Fruit fly (Drosophila melanogaster): ENCODE data around the gene Wdr81.
A peak's percentile ranks its signal among the peaks of the same experiment; 100 is the strongest.

The Wdr81 gene

dm6 chr2L:12007331-12007791 lies 13.4 kb downstream of the Wdr81 start (continued):
- TF ChIP-seq crol (GFP tag; IDR thresholded peaks at IDR 0.05) (no peak), CG10267 (tag; optimal IDR thresholded peaks at IDR 0.05) (no peak), CG16779 (GFP tag; IDR thresholded peaks at IDR 0.05) (no peak), CG10654 (GFP tag; optimal IDR thresholded peaks at IDR 0.05) (no peak), Xrp1 (GFP tag; IDR thresholded peaks at IDR 0.05) (no peak), ap (GFP tag; IDR thresholded peaks at IDR 0.05) (no peak), danr (GFP tag; IDR thresholded peaks at IDR 0.05) (no peak), chif (GFP tag; optimal IDR thresholded peaks at IDR 0.05) (no peak), CG2889 (GFP tag; IDR thresholded peaks at IDR 0.05) (no peak), Fer3 (tag; optimal IDR thresholded peaks at IDR 0.05) (peak; percentile 24), CG12769 (tag; optimal IDR thresholded peaks at IDR 0.05) (peak; percentile 99), sens (GFP tag) (peak; percentile 93), Nf-YB (GFP tag; optimal IDR thresholded peaks at IDR 0.05) (peak; percentile 94), unpg (GFP tag; optimal IDR thresholded peaks at IDR 0.05) (peak; percentile 24), CG2129 (GFP tag; IDR thresholded peaks at IDR 0.05; ENCODE audit: partially characterized antibody) (no peak), btn (GFP tag; optimal IDR thresholded peaks at IDR 0.05) (peak; percentile 62), CG15269 (tag; optimal IDR thresholded peaks at IDR 0.05) (peak; percentile 84), zen (tag; optimal IDR thresholded peaks at IDR 0.05) (peak; percentile 88), Hr78 (GFP tag; optimal IDR thresholded peaks at IDR 0.05) (peak in 1 of 2 experiments; percentile 94), ara (GFP tag; IDR thresholded peaks at IDR 0.05) (no peak), sim (GFP tag; IDR thresholded peaks at IDR 0.05) (no peak), luna (GFP tag; optimal IDR thresholded peaks at IDR 0.05) (no peak), CG9437 (GFP tag; optimal IDR thresholded peaks at IDR 0.05) (no peak), gce (GFP tag; IDR thresholded peaks at IDR 0.05) (no peak), CG32767 (GFP tag; IDR thresholded peaks at IDR 0.05) (no peak), CG6175 (GFP tag; IDR thresholded peaks at IDR 0.05) (no peak), Elba2 (GFP tag; optimal IDR thresholded peaks at IDR 0.05) (no peak), dmrt99B (tag; optimal IDR thresholded peaks at IDR 0.05) (peak; percentile 72), CG12236 (GFP tag; optimal IDR thresholded peaks at IDR 0.05) (peak; percentile 16), ash1 (GFP tag; optimal IDR thresholded peaks at IDR 0.05) (no peak), emc (GFP tag; optimal IDR thresholded peaks at IDR 0.05) (no peak), CG8290 (GFP tag; optimal IDR thresholded peaks at IDR 0.05) (peak; percentile 53), CG8290 (tag; optimal IDR thresholded peaks at IDR 0.05) (peak; percentile 90 to 93), CG14860 (GFP tag; IDR thresholded peaks at IDR 0.05; ENCODE audit: partially characterized antibody) (no peak), ab (GFP tag; optimal IDR thresholded peaks at IDR 0.05) (no peak), caup (GFP tag; optimal IDR thresholded peaks at IDR 0.05; ENCODE audit: severe bottlenecking) (peak; percentile 45), tll (GFP tag; optimal IDR thresholded peaks at IDR 0.05) (peak in 1 of 2 experiments; percentile 92), Camta (GFP tag; optimal IDR thresholded peaks at IDR 0.05) (peak; percentile 16), HmgZ (tag; optimal IDR thresholded peaks at IDR 0.05) (peak; percentile 93), lmd (GFP tag; IDR thresholded peaks at IDR 0.05) (no peak), CG6791 (GFP tag; IDR thresholded peaks at IDR 0.05; ENCODE audit: partially characterized antibody) (no peak), her (GFP tag; optimal IDR thresholded peaks at IDR 0.05) (peak; percentile 77), CG10565 (GFP tag; optimal IDR thresholded peaks at IDR 0.05) (no peak), CG11696 (GFP tag; IDR thresholded peaks at IDR 0.05) (no peak), pita (GFP tag; optimal IDR thresholded peaks at IDR 0.05) (no peak), CG34422 (GFP tag; IDR thresholded peaks at IDR 0.05) (no peak), sd (tag; optimal IDR thresholded peaks at IDR 0.05) (peak; percentile 100), CG4730 (GFP tag; IDR thresholded peaks at IDR 0.05) (no peak), br (optimal IDR thresholded peaks at IDR 0.05) (no peak), Drgx (GFP tag; IDR thresholded peaks at IDR 0.05) (no peak), sqz (GFP tag; optimal IDR thresholded peaks at IDR 0.05) (peak; percentile 96), CG7928 (GFP tag; optimal IDR thresholded peaks at IDR 0.05) (peak; percentile 36)
